Worm (Caenorhabditis elegans) whole organism, L3 larva: ENCODE results near the gene T22F3.2.
"Not testable (repeated sequence)": the region's sequence is repeated elsewhere in the genome, so short reads cannot be mapped to it uniquely, and the experiment has no call there.

ENCODE experiments used
- R02D3.7 ChIP-seq: fragments of 150-350 bp; optimal IDR thresholded peaks from 2 replicates; lab custom pipeline; 2014; ENCODE audit warnings: missing biosample characterization, missing genetic modification characterization
- ZK546.5 ChIP-seq: sonication (generic microtip); optimal IDR thresholded peaks from 2 replicates; lab custom pipeline; 2017; ENCODE audit warnings: missing biosample characterization, missing genetic modification characterization
- ama-1 ChIP-seq: fragments of 150-350 bp; optimal IDR thresholded peaks from 2 replicates; lab custom pipeline; 2018
- ceh-16 ChIP-seq: sonication (generic microtip); optimal IDR thresholded peaks from 2 replicates; lab custom pipeline; 2017; ENCODE audit warnings: missing biosample characterization, missing genetic modification characterization
- ceh-28 ChIP-seq: fragments of 150-350 bp; optimal IDR thresholded peaks from 2 replicates; lab custom pipeline; 2014; ENCODE audit warnings: missing biosample characterization, missing genetic modification reagents, missing genetic modification characterization
- ceh-82 ChIP-seq: fragments of 150-350 bp; optimal IDR thresholded peaks from 2 replicates; lab custom pipeline; 2014; ENCODE audit warnings: missing biosample characterization, missing genetic modification characterization
- ceh-9 ChIP-seq: sonication (generic microtip); optimal IDR thresholded peaks from 2 replicates; lab custom pipeline; 2018; ENCODE audit warnings: missing biosample characterization, missing genetic modification characterization
- daf-12 ChIP-seq: fragments of 150-350 bp; optimal IDR thresholded peaks from 2 replicates; lab custom pipeline; 2014; ENCODE audit warnings: missing biosample characterization, missing genetic modification reagents, missing genetic modification characterization
- egl-27 ChIP-seq: sonication (generic microtip); optimal IDR thresholded peaks from 4 replicates; lab custom pipeline; 2017; ENCODE audit warnings: missing biosample characterization, missing genetic modification reagents, missing genetic modification characterization
- egl-5 ChIP-seq: fragments of 150-350 bp; optimal IDR thresholded peaks from 2 replicates; lab custom pipeline; 2017; ENCODE audit warnings: missing biosample characterization, missing genetic modification reagents, missing genetic modification characterization, inconsistent platforms
- elt-1 ChIP-seq: fragments of 150-350 bp; optimal IDR thresholded peaks from 2 replicates; lab custom pipeline; 2014; ENCODE audit warnings: missing biosample characterization, missing genetic modification characterization
- elt-2 ChIP-seq: sonication (generic microtip); optimal IDR thresholded peaks from 2 replicates; lab custom pipeline; 2016; ENCODE audit warnings: missing genetic modification reagents, mild to moderate bottlenecking, missing genetic modification characterization, missing compliant biosample characterization
- eor-1 ChIP-seq, 2 experiments: fragments of 150-350 bp; optimal IDR thresholded peaks; 2 replicates each; lab custom pipeline; 2014 to 2018; ENCODE audit warnings: missing biosample characterization in 2 of 2, missing genetic modification characterization in 2 of 2
- fkh-10 ChIP-seq: sonication (generic microtip); optimal IDR thresholded peaks from 2 replicates; lab custom pipeline; 2017; ENCODE audit warnings: missing biosample characterization, missing genetic modification reagents, missing genetic modification characterization
- fkh-2 ChIP-seq: fragments of 150-350 bp; optimal IDR thresholded peaks from 2 replicates; lab custom pipeline; 2014; ENCODE audit warnings: missing biosample characterization, missing genetic modification reagents, missing genetic modification characterization
- fos-1 ChIP-seq: fragments of 150-350 bp; optimal IDR thresholded peaks from 2 replicates; lab custom pipeline; 2014; ENCODE audit warnings: missing biosample characterization, missing genetic modification characterization
- hmg-11 ChIP-seq: sonication (generic microtip); optimal IDR thresholded peaks from 2 replicates; lab custom pipeline; 2016; ENCODE audit warnings: missing genetic modification characterization, missing compliant biosample characterization
- jun-1 ChIP-seq: fragments of 150-350 bp; optimal IDR thresholded peaks from 2 replicates; lab custom pipeline; 2014; ENCODE audit warnings: missing biosample characterization, missing genetic modification reagents, missing genetic modification characterization
- lin-15B ChIP-seq: fragments of 150-350 bp; optimal IDR thresholded peaks from 2 replicates; lab custom pipeline; 2014; ENCODE audit warnings: missing biosample characterization, missing genetic modification characterization
- lin-39 ChIP-seq: fragments of 150-350 bp; optimal IDR thresholded peaks from 2 replicates; lab custom pipeline; 2018; ENCODE audit warnings: missing biosample characterization, missing genetic modification reagents, missing genetic modification characterization
- mdl-1 ChIP-seq: fragments of 150-350 bp; optimal IDR thresholded peaks from 2 replicates; lab custom pipeline; 2014; ENCODE audit warnings: missing biosample characterization, missing genetic modification characterization
- mml-1 ChIP-seq: fragments of 150-350 bp; sonication (generic microtip); optimal IDR thresholded peaks from 3 replicates; lab custom pipeline; 2014; ENCODE audit warnings: missing biosample characterization, missing genetic modification characterization
- nfya-1 ChIP-seq: sonication (generic microtip); optimal IDR thresholded peaks from 2 replicates; lab custom pipeline; 2017; ENCODE audit warnings: missing genetic modification characterization, mild to moderate bottlenecking, missing compliant biosample characterization, antibody characterized with exemption, moderate library complexity; ENCODE audit not compliant: insufficient read depth
- nhr-11 ChIP-seq: fragments of 150-350 bp; optimal IDR thresholded peaks from 2 replicates; lab custom pipeline; 2014; ENCODE audit warnings: missing biosample characterization, missing genetic modification characterization
- nhr-12 ChIP-seq: fragments of 150-350 bp; optimal IDR thresholded peaks from 2 replicates; lab custom pipeline; 2014; ENCODE audit warnings: missing biosample characterization, missing genetic modification characterization
- nhr-23 ChIP-seq: fragments of 150-350 bp; optimal IDR thresholded peaks from 2 replicates; lab custom pipeline; 2014; ENCODE audit warnings: missing biosample characterization, missing genetic modification reagents, missing genetic modification characterization
- nhr-237 ChIP-seq: fragments of 150-350 bp; optimal IDR thresholded peaks from 2 replicates; lab custom pipeline; 2014; ENCODE audit warnings: missing biosample characterization, missing genetic modification characterization
- nhr-25 ChIP-seq: sonication (generic microtip); optimal IDR thresholded peaks from 2 replicates; lab custom pipeline; 2017; ENCODE audit warnings: missing biosample characterization, missing genetic modification characterization
- nhr-43 ChIP-seq: sonication (generic microtip); optimal IDR thresholded peaks from 2 replicates; lab custom pipeline; 2016; ENCODE audit warnings: mild to moderate bottlenecking, missing genetic modification characterization, missing compliant biosample characterization; ENCODE audit not compliant: poor library complexity, severe bottlenecking
- nhr-76 ChIP-seq: fragments of 150-350 bp; sonication (generic microtip); optimal IDR thresholded peaks from 5 replicates; lab custom pipeline; 2014; ENCODE audit warnings: missing biosample characterization, missing genetic modification characterization
- nhr-77 ChIP-seq: fragments of 150-350 bp; optimal IDR thresholded peaks from 2 replicates; lab custom pipeline; 2014; ENCODE audit warnings: missing biosample characterization, missing genetic modification characterization
- pqm-1 ChIP-seq: fragments of 150-350 bp; optimal IDR thresholded peaks from 2 replicates; lab custom pipeline; 2017; ENCODE audit warnings: missing biosample characterization, missing genetic modification characterization, inconsistent platforms
- sea-2 ChIP-seq: fragments of 150-350 bp; sonication (generic microtip); optimal IDR thresholded peaks from 4 replicates; lab custom pipeline; 2014; ENCODE audit warnings: missing biosample characterization, missing genetic modification reagents, missing genetic modification characterization
- skn-1 ChIP-seq: fragments of 150-350 bp; optimal IDR thresholded peaks from 2 replicates; lab custom pipeline; 2014; ENCODE audit warnings: missing biosample characterization, missing genetic modification characterization
- snpc-4 ChIP-seq: fragments of 150-350 bp; optimal IDR thresholded peaks from 2 replicates; lab custom pipeline; 2014; ENCODE audit warnings: missing biosample characterization, missing genetic modification characterization
- tbx-2 ChIP-seq: sonication (generic microtip); optimal IDR thresholded peaks from 2 replicates; lab custom pipeline; 2016; ENCODE audit warnings: mild to moderate bottlenecking, missing genetic modification characterization, missing compliant biosample characterization
- unc-62 ChIP-seq: fragments of 150-350 bp; sonication (generic microtip); optimal IDR thresholded peaks from 4 replicates; lab custom pipeline; 2014; ENCODE audit warnings: missing biosample characterization, missing genetic modification reagents, missing genetic modification characterization
- zag-1 ChIP-seq: fragments of 150-350 bp; optimal IDR thresholded peaks from 2 replicates; lab custom pipeline; 2014; ENCODE audit warnings: missing biosample characterization, missing genetic modification characterization
- ztf-4 ChIP-seq: fragments of 150-350 bp; optimal IDR thresholded peaks from 2 replicates; lab custom pipeline; 2014; ENCODE audit warnings: missing biosample characterization, missing genetic modification characterization

The T22F3.2 gene

DNA sequence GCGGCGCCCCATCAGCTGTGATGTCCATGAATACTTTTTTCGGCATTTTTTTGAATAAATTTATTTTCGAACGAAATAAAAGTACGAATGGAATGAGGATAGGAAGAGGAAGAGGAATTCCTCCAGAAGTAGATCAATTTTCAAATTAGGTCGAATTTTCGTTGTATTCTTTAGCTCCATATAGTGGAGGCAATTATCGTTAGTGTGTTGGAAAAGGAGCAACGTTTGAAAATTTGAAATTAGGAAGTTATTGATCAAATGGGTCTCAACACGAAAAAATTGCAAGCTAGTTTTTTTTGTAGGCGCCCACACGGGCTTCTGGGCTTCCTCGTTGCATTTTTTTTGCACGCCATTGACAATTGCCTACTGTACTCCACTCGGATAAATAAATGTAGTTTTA lies 5.7 kb downstream of the T22F3.2 start, which contains the start of gene T22F3.12:
TSS of gene T22F3.12 (minus strand) at position 101 of the 400 bp plus-strand sequence.
- TF ChIP-seq nhr-43 (tag; lab: Kevin White, UChicago) (no peak), mdl-1 (tag; lab: Kevin White, UChicago) (no peak), fos-1 (no peak), elt-2 (tag; lab: Kevin White, UChicago) (no peak), mml-1 (tag; lab: Kevin White, UChicago) (no peak), unc-62 (no peak), ceh-16 (tag; lab: Kevin White, UChicago) (no peak), tbx-2 (no peak), ceh-82 (no peak), nhr-25 (tag; lab: Kevin White, UChicago) (no peak), egl-27 (tag; lab: Kevin White, UChicago) (no peak), nhr-77 (tag; lab: Kevin White, UChicago) (no peak)

ce11 chrV:3594936-3595335 lies 8.5 kb downstream of the T22F3.2 start, which contains the start of gene srh-213:
srh-213 (minus strand) TSS chrV:3595036.
- no peak for TF ChIP-seq pqm-1 (tag; lab: Kevin White, UChicago)
- no peak for TF ChIP-seq jun-1 (tag; lab: Kevin White, UChicago)
- TF ChIP-seq nhr-11 (tag; lab: Kevin White, UChicago) = no peak
- TF ChIP-seq ceh-9 (tag; lab: Kevin White, UChicago) = no peak
- no peak for TF ChIP-seq elt-1 (tag; lab: Kevin White, UChicago)
- TF ChIP-seq ZK546.5 (tag; lab: Kevin White, UChicago) = no peak
- TF ChIP-seq lin-39 (tag; lab: Kevin White, UChicago) = no peak
- TF ChIP-seq daf-12 (tag; lab: Kevin White, UChicago) = no peak
- TF ChIP-seq ztf-4 = no peak
- TF ChIP-seq lin-15B = no peak

DNA sequence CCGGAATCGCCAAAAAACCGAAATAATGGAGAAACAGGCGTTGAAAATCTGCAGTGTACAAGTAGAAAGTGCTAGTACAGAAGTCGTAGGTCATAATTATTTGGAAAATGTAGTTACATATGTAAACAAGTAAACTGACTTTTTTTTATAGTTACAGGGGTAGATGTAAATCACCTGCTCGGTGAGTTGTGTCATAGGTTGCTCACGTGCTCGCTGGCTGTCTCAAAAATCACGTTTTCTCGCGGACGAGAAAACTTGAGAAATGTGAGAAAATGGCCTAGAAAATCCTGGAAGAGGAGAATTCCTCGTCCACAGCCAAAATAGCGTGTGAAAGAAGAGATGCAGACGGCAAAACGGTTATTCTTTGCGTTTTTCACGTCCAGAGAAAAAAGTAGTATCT lies 10.6 kb downstream of the T22F3.2 start, which contains the start of gene srh-212:
TSS of gene srh-212 (minus strand) at position 101 of the 400 bp plus-strand sequence.
- TF ChIP-seq eor-1 (tag; optimal IDR thresholded peaks at IDR 0.05; lab: Kevin White, UChicago); nhr-76 (tag; lab: Kevin White, UChicago); snpc-4 (tag; lab: Kevin White, UChicago): not testable (repeated sequence)

- TF ChIP-seq egl-27 (tag; lab: Kevin White, UChicago) (no peak), nhr-23 (tag; lab: Kevin White, UChicago) (no peak), egl-5 (tag; lab: Kevin White, UChicago) (no peak), ceh-82 (no peak), ZK546.5 (tag; lab: Kevin White, UChicago) (no peak), elt-2 (tag; lab: Kevin White, UChicago) (no peak), ztf-4 (no peak), nhr-76 (tag; lab: Kevin White, UChicago) (no peak), nhr-43 (tag; lab: Kevin White, UChicago) (no peak), nhr-77 (tag; lab: Kevin White, UChicago) (no peak), nhr-237 (no peak), sea-2 (no peak), lin-15B (no peak), nfya-1 (no peak), nhr-11 (tag; lab: Kevin White, UChicago) (no peak), nhr-12 (tag; lab: Kevin White, UChicago) (no peak), mml-1 (tag; lab: Kevin White, UChicago) (no peak)
Observed at ce11 chrV:3600570-3600969, 14.1 kb downstream of the T22F3.2 start, which contains the start of gene T22F3.7. T22F3.7 (minus strand) TSS chrV:3600670.

DNA sequence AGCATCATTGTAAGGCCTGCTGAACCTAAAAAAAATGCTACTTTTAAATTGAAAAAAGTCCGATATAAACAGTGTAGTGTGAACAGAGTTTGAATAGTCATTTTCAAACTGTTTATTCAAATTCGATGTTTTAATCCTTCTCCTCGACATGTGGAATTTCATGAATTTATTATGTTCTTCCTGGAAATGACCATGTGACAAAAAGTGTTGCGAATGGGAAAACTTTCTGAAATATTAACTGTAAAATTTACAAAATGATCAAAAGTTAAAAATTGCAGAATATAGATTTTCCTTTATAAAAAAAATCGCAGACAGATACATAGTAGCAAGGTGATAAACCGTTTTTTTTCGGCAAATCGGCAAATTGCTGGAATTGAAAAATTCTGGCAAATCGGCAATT lies 18.9 kb downstream of the T22F3.2 start, which contains the start of gene T22F3.8:
TSS of gene T22F3.8 (minus strand) at position 101 of the 400 bp plus-strand sequence.
- TF ChIP-seq eor-1 (tag; optimal IDR thresholded peaks at IDR 0.05; lab: Kevin White, UChicago) (no peak), ztf-4 (no peak), egl-27 (tag; lab: Kevin White, UChicago) (no peak), hmg-11 (tag; lab: Kevin White, UChicago) (no peak), fkh-10 (GFP tag; lab: Kevin White, UChicago) (no peak), tbx-2 (no peak), fkh-2 (no peak), ceh-28 (tag; lab: Kevin White, UChicago) (no peak), zag-1 (tag; lab: Kevin White, UChicago) (no peak), nfya-1 (no peak), pqm-1 (tag; lab: Kevin White, UChicago) (no peak), nhr-23 (tag; lab: Kevin White, UChicago) (no peak), R02D3.7 (tag; lab: Kevin White, UChicago) (no peak), ceh-82 (no peak), skn-1 (tag; lab: Kevin White, UChicago) (no peak), ama-1 (lab: Kevin White, UChicago) (no peak), ceh-16 (tag; lab: Kevin White, UChicago) (no peak), nhr-76 (tag; lab: Kevin White, UChicago) (no peak), elt-2 (tag; lab: Kevin White, UChicago) (no peak), snpc-4 (tag; lab: Kevin White, UChicago) (no peak)
- TF ChIP-seq, all 47 proteins: peak for 0
